Fruit fly (Drosophila melanogaster): ENCODE measurements around the gene gdl-ORF39.

Gene gdl-ORF39

DNA sequence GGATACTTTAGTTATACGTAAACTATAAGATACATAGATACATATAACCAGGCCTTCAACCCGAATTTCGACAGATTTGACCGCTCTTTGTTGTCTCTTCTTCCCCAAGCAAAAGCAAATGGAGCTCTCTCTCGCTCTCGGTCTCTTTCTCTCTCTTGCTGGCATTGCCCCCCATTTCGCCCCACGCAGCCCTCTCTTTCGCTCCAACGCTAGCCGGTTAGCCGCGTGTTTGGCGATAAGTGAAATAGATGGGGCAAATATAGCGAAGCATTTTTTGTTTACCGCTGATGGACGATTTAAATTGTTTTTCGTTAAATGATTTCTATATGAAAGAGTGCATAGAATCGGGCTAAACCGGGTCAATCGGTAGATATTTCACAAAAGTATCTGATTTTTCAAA lies 5.2 kb downstream of the gdl-ORF39 start (continued):
- TF ChIP-seq CG12769 (tag; optimal IDR thresholded peaks at IDR 0.05) = peak; percentile 66
- TF ChIP-seq MBD-R2 (GFP tag; IDR thresholded peaks at IDR 0.05) = no peak
- peak; percentile 50 for TF ChIP-seq wek (GFP tag; optimal IDR thresholded peaks at IDR 0.05)
- peak; percentile 94; the same call in 2 of the 3 replicates for TF ChIP-seq CG34422 (GFP tag; IDR thresholded peaks at IDR 0.05)
- TF ChIP-seq CG14014 (GFP tag; IDR thresholded peaks at IDR 0.05) = peak; percentile 20; the same call in 1 of the 2 replicates
- TF ChIP-seq bcd (GFP tag; optimal IDR thresholded peaks at IDR 0.05) = no peak
- no peak for TF ChIP-seq lbe (GFP tag; optimal IDR thresholded peaks at IDR 0.05)
- TF ChIP-seq CG12071 (GFP tag; optimal IDR thresholded peaks at IDR 0.05) = peak; percentile 23
- TF ChIP-seq CG12104 (GFP tag; optimal IDR thresholded peaks at IDR 0.05) = no peak
- no peak for TF ChIP-seq sr (GFP tag; IDR thresholded peaks at IDR 0.05)
- TF ChIP-seq z (GFP tag; IDR thresholded peaks at IDR 0.05) = no peak
- TF ChIP-seq CG16813 (GFP tag; IDR thresholded peaks at IDR 0.05; ENCODE audit: partially characterized antibody) = no peak
- peak; percentile 30; the same call in 1 of the 3 replicates for TF ChIP-seq so (GFP tag; IDR thresholded peaks at IDR 0.05)

DNA sequence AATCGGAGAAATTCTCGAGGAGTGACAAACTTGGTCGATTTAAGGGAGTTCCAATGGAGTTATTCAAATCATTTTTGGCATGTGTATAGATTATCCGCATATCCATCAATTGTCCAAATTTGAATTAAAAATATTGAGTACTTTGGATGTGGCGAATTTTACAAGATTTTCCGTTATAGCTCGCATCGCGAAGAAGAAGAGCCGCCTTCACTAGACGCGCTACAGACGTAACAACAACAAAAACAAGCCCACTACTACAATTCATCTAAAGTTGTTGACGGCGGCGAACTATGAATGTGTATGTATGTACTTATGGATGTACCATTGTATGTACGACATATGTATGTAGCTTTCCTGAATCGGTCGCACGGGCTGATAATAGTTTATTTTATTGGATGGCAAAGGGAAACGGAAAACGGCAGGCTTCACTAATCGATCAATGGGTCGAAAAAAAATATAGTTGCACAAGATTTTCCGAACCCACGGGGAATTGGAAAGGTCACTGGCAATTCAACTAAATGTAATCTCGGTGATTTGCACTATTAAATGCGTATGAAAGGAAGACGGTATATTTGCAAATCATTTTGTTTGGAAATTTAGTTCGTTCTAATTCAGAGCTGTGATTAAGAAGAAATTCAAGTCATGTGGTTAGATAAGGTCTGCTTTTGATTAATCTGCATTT lies 5.7 kb downstream of the gdl-ORF39 start:
- TF ChIP-seq dati (GFP tag; IDR thresholded peaks at IDR 0.05) (no peak), Hand (GFP tag; optimal IDR thresholded peaks at IDR 0.05) (peak; percentile 24), B-H1 (GFP tag; IDR thresholded peaks at IDR 0.05) (no peak), exex (tag; optimal IDR thresholded peaks at IDR 0.05) (peak; percentile 43), CG14014 (GFP tag; IDR thresholded peaks at IDR 0.05) (no peak), stwl (tag; optimal IDR thresholded peaks at IDR 0.05) (no peak), CG10274 (GFP tag; optimal IDR thresholded peaks at IDR 0.05) (no peak), CG9797 (GFP tag; optimal IDR thresholded peaks at IDR 0.05) (no peak), CG6175 (GFP tag; IDR thresholded peaks at IDR 0.05) (no peak), CG18262 (tag; optimal IDR thresholded peaks at IDR 0.05) (no peak), Med (GFP tag) (peak; percentile 77), CG34376 (GFP tag; optimal IDR thresholded peaks at IDR 0.05) (peak; percentile 19), chinmo (GFP tag; IDR thresholded peaks at IDR 0.05; ENCODE audit: partially characterized antibody) (peak; percentile 4; the same call in 2 of the 4 replicates), CG17385 (GFP tag; optimal IDR thresholded peaks at IDR 0.05) (peak; percentile 91), en (GFP tag; optimal IDR thresholded peaks at IDR 0.05) (no peak), Six4 (GFP tag; optimal IDR thresholded peaks at IDR 0.05) (no peak), Sry-β (GFP tag; optimal IDR thresholded peaks at IDR 0.05) (no peak), fd102C (GFP tag; optimal IDR thresholded peaks at IDR 0.05) (no peak), CG6765 (GFP tag; optimal IDR thresholded peaks at IDR 0.05) (peak; percentile 17), unc-4 (GFP tag; IDR thresholded peaks at IDR 0.05; ENCODE audit: partially characterized antibody) (0 out of 2 replicates have a peak, but pooled peaks have one; percentile 10), MBD-R2 (GFP tag; IDR thresholded peaks at IDR 0.05) (no peak), eve (GFP tag; optimal IDR thresholded peaks at IDR 0.05) (peak in 1 of 2 experiments; percentile 81), CG12769 (tag; optimal IDR thresholded peaks at IDR 0.05) (no peak), lbe (GFP tag; optimal IDR thresholded peaks at IDR 0.05) (no peak), CG34224 (GFP tag; IDR thresholded peaks at IDR 0.05; ENCODE audit: partially characterized antibody) (no peak), CG2199 (GFP tag; IDR thresholded peaks at IDR 0.05) (0 out of 3 replicates have a peak, but pooled peaks have one; percentile 33), hkb (optimal IDR thresholded peaks at IDR 0.05) (no peak), hkb (GFP tag; IDR thresholded peaks at IDR 0.05) (peak; percentile 10; the same call in 1 of the 2 replicates), CG10543 (GFP tag; optimal IDR thresholded peaks at IDR 0.05) (peak; percentile 73), inv (GFP tag; IDR thresholded peaks at IDR 0.05; ENCODE audit: partially characterized antibody) (no peak), org-1 (GFP tag; optimal IDR thresholded peaks at IDR 0.05) (no peak), CG6791 (GFP tag; IDR thresholded peaks at IDR 0.05; ENCODE audit: partially characterized antibody) (no peak), CG7963 (GFP tag; IDR thresholded peaks at IDR 0.05; ENCODE audit: partially characterized antibody) (no peak), CG13287 (GFP tag; IDR thresholded peaks at IDR 0.05; ENCODE audit: partially characterized antibody) (no peak), sd (tag; optimal IDR thresholded peaks at IDR 0.05) (peak; percentile 17), dmrt99B (tag; optimal IDR thresholded peaks at IDR 0.05) (no peak), peb (GFP tag; IDR thresholded peaks at IDR 0.05) (no peak), Ets65A (GFP tag) (no peak)

All from whole organism, embryonic.